Worm (Caenorhabditis elegans): ENCODE data around the gene frpr-14.

- no peak for TF ChIP-seq nhr-76 (tag; optimal IDR thresholded peaks at IDR 0.05)
- no peak for TF ChIP-seq snpc-4 (tag; optimal IDR thresholded peaks at IDR 0.05)
- no peak for TF ChIP-seq sem-2 (GFP tag; optimal IDR thresholded peaks at IDR 0.05)
- no peak for TF ChIP-seq unc-62 (GFP tag; optimal IDR thresholded peaks at IDR 0.05)
- no peak for TF ChIP-seq mep-1 (tag; optimal IDR thresholded peaks at IDR 0.05)
- no peak for TF ChIP-seq nhr-237 (tag; optimal IDR thresholded peaks at IDR 0.05)
- TF ChIP-seq mab-5 (tag; optimal IDR thresholded peaks at IDR 0.05): no peak
- TF ChIP-seq cnd-1 (tag; optimal IDR thresholded peaks at IDR 0.05): no peak
Measured at ce11 chrII:624443-624842, 26.3 kb upstream of the frpr-14 start, which contains the start of gene T04B8.5.

Data from whole organism, mixed stage, embryonic.